Fruit fly (Drosophila melanogaster): ENCODE results near the gene CG9154.

Gene CG9154

DNA sequence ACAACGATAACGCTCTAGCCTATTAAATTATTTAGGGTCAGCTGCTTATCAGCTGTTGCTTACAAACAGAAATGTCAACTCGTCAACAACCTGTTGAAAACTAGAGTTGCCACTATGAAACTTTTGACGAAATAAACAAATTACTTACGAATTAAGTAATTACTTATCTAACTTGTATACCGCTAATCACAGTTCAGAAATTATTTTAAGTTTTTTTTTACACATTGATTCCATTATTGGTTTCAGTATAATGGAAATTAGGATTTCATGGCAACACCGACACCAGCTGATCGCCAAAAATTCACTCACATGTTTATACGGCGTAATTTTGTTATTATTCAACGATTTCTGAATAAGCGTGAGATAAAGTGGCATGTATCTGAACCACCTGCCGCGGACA lies 32.7 kb downstream of the CG9154 start, which contains the start of the genes CG9117 and CG31643 (continued):
- TF ChIP-seq CG7745 (tag; optimal IDR thresholded peaks at IDR 0.05) (no peak), CG8388 (GFP tag; optimal IDR thresholded peaks at IDR 0.05) (peak; percentile 52), CG12104 (GFP tag; optimal IDR thresholded peaks at IDR 0.05) (peak; percentile 14), CG15601 (tag; optimal IDR thresholded peaks at IDR 0.05) (peak; percentile 69), stwl (tag; optimal IDR thresholded peaks at IDR 0.05) (peak; percentile 54), Sin3A (optimal IDR thresholded peaks at IDR 0.05) (peak; percentile 18), onecut (GFP tag; IDR thresholded peaks at IDR 0.05) (no peak), dimm (GFP tag; IDR thresholded peaks at IDR 0.05) (no peak), D19B (GFP tag; optimal IDR thresholded peaks at IDR 0.05) (no peak), CG10366 (GFP tag; IDR thresholded peaks at IDR 0.05) (peak; percentile 35), CG4730 (GFP tag; IDR thresholded peaks at IDR 0.05) (no peak), br (optimal IDR thresholded peaks at IDR 0.05) (no peak), sim (GFP tag; IDR thresholded peaks at IDR 0.05) (no peak), Scr (GFP tag; IDR thresholded peaks at IDR 0.05; ENCODE audit: partially characterized antibody) (peak; percentile 21; the same call in 1 of the 2 replicates), CG17361 (GFP tag; IDR thresholded peaks at IDR 0.05) (no peak), CG10565 (GFP tag; optimal IDR thresholded peaks at IDR 0.05) (no peak), lab (GFP tag; optimal IDR thresholded peaks at IDR 0.05) (no peak), CG7556 (GFP tag; optimal IDR thresholded peaks at IDR 0.05) (peak; percentile 26), CG10462 (GFP tag; optimal IDR thresholded peaks at IDR 0.05) (peak; percentile 13), sima (GFP tag; optimal IDR thresholded peaks at IDR 0.05) (no peak), trem (tag; optimal IDR thresholded peaks at IDR 0.05) (peak; percentile 99), dm (GFP tag; optimal IDR thresholded peaks at IDR 0.05) (peak; percentile 71), nmo (GFP tag; optimal IDR thresholded peaks at IDR 0.05) (peak; percentile 69), CG10543 (GFP tag; optimal IDR thresholded peaks at IDR 0.05) (no peak), eve (GFP tag; optimal IDR thresholded peaks at IDR 0.05) (no peak), Spps (tag; optimal IDR thresholded peaks at IDR 0.05) (no peak), Dref (GFP tag; IDR thresholded peaks at IDR 0.05) (no peak), fd3F (GFP tag; optimal IDR thresholded peaks at IDR 0.05) (peak; percentile 34), CG32532 (GFP tag; IDR thresholded peaks at IDR 0.05) (peak; percentile 52), nerfin-1 (tag; optimal IDR thresholded peaks at IDR 0.05) (peak; percentile 61), CG30020 (tag; optimal IDR thresholded peaks at IDR 0.05) (peak; percentile 8), disco-r (GFP tag; optimal IDR thresholded peaks at IDR 0.05) (no peak), gsb (GFP tag; IDR thresholded peaks at IDR 0.05) (no peak), usp (GFP tag; optimal IDR thresholded peaks at IDR 0.05) (no peak), lmd (GFP tag; IDR thresholded peaks at IDR 0.05) (peak; percentile 25; the same call in 1 of the 2 replicates), CG8290 (GFP tag; optimal IDR thresholded peaks at IDR 0.05) (no peak), CG8290 (tag; optimal IDR thresholded peaks at IDR 0.05) (no peak), CG17568 (GFP tag; optimal IDR thresholded peaks at IDR 0.05) (no peak), CG5180 (GFP tag; optimal IDR thresholded peaks at IDR 0.05) (no peak), CG11247 (GFP tag; IDR thresholded peaks at IDR 0.05) (no peak), al (GFP tag; IDR thresholded peaks at IDR 0.05) (0 out of 2 replicates have a peak, but pooled peaks have one; percentile 4), grn (GFP tag; optimal IDR thresholded peaks at IDR 0.05) (no peak), CG8359 (GFP tag; optimal IDR thresholded peaks at IDR 0.05; ENCODE audit: borderline replicate concordance) (no peak), hkb (optimal IDR thresholded peaks at IDR 0.05) (no peak), hkb (GFP tag; IDR thresholded peaks at IDR 0.05) (peak; percentile 45; the same call in 1 of the 2 replicates), CG17829 (tag; optimal IDR thresholded peaks at IDR 0.05) (peak; percentile 20), CG15514 (GFP tag; optimal IDR thresholded peaks at IDR 0.05) (peak; percentile 74), sens-2 (GFP tag; IDR thresholded peaks at IDR 0.05) (no peak), pros (GFP tag; optimal IDR thresholded peaks at IDR 0.05) (no peak), CG9437 (GFP tag; optimal IDR thresholded peaks at IDR 0.05) (peak; percentile 34), Meics (GFP tag; optimal IDR thresholded peaks at IDR 0.05) (no peak), CTCF (GFP tag; optimal IDR thresholded peaks at IDR 0.05) (no peak), CG8281 (tag; optimal IDR thresholded peaks at IDR 0.05) (no peak)
